Fruit fly (Drosophila melanogaster): ENCODE measurements around the gene CG11983.

The CG11983 gene

DNA sequence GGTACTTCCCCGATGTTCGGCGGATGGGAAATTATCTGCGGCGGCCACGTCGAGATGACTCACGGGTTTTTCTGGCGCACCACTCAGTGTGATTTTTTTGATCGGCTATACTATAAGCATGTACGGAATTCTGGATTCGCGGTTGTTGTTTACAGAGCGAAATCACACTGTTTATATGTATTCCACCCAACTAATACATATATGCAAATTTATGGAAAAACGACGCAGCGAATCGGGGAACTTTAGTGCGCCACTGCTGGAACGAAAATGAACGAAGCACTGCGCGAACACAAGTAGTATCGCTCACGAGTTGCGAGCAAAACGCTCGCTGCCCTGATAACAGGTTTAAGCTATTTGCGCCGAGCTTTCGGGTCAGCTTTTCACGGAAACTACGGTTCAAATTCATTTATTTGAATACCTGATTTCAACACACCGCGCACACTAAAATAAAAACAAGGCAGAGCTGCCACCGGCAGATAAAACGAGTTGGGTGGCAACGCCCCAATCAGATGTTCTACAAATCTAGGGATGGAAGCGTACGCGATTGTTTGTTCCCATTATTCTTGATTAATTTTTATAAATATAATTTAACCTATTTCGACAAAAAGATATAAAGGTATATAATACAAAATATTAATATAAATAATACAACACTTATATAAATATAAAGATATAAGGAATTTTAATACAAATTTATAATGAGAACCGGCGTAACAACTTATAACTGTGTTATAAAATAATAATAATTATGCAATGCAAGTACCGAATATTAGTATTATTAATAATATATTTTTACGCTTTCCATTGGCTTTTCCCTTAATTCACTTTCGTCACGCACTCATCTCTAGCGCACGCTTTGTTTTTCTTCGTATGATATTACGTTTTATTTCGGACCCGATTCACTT, 39.7 kb downstream of the CG11983 start, which contains the start of gene Rel (continued):
- no peak for TF ChIP-seq CG17328 (GFP tag; IDR thresholded peaks at IDR 0.05)
- no peak for TF ChIP-seq amos (GFP tag; IDR thresholded peaks at IDR 0.05; ENCODE audit: partially characterized antibody)
- peak; percentile 28 for TF ChIP-seq CG8281 (tag; optimal IDR thresholded peaks at IDR 0.05)
- no peak for TF ChIP-seq Dfd (GFP tag; optimal IDR thresholded peaks at IDR 0.05)
- TF ChIP-seq Dp (GFP tag; optimal IDR thresholded peaks at IDR 0.05), result peak; percentile 88
- peak; percentile 98 for TF ChIP-seq CG10543 (GFP tag; optimal IDR thresholded peaks at IDR 0.05)
- TF ChIP-seq CG32772 (GFP tag; IDR thresholded peaks at IDR 0.05), result no peak
- TF ChIP-seq gro (GFP tag; optimal IDR thresholded peaks at IDR 0.05), result peak; percentile 83
- TF ChIP-seq CG1602 (GFP tag; optimal IDR thresholded peaks at IDR 0.05), result peak; percentile 54
- TF ChIP-seq Jarid2 (GFP tag; optimal IDR thresholded peaks at IDR 0.05), result peak; percentile 54
- TF ChIP-seq CG7745 (tag; optimal IDR thresholded peaks at IDR 0.05), result no peak
- peak; percentile 31 for TF ChIP-seq CG12942 (GFP tag; optimal IDR thresholded peaks at IDR 0.05)
- TF ChIP-seq luna (GFP tag; optimal IDR thresholded peaks at IDR 0.05), result peak; percentile 29
- TF ChIP-seq CG14441 (GFP tag; IDR thresholded peaks at IDR 0.05), result no peak
- TF ChIP-seq sob (GFP tag; IDR thresholded peaks at IDR 0.05), result no peak
- no peak for TF ChIP-seq CG10321 (GFP tag; IDR thresholded peaks at IDR 0.05)
- TF ChIP-seq Nf-YC (tag; optimal IDR thresholded peaks at IDR 0.05), result peak; percentile 73
- TF ChIP-seq Adf1 (GFP tag; IDR thresholded peaks at IDR 0.05), result no peak
- peak; percentile 87 for TF ChIP-seq nmo (GFP tag; optimal IDR thresholded peaks at IDR 0.05)
- peak; percentile 74 for TF ChIP-seq CG10209 (GFP tag; optimal IDR thresholded peaks at IDR 0.05)
- TF ChIP-seq NC2β (GFP tag; optimal IDR thresholded peaks at IDR 0.05), result peak; percentile 22
- no peak for TF ChIP-seq CG5953 (GFP tag; IDR thresholded peaks at IDR 0.05)
- TF ChIP-seq CG13775 (GFP tag; optimal IDR thresholded peaks at IDR 0.05), result peak; percentile 76
- no peak for TF ChIP-seq disco-r (GFP tag; optimal IDR thresholded peaks at IDR 0.05)
- TF ChIP-seq CG6254 (GFP tag; optimal IDR thresholded peaks at IDR 0.05), result peak; percentile 47
- TF ChIP-seq CG12104 (GFP tag; optimal IDR thresholded peaks at IDR 0.05), result peak; percentile 66
- peak; percentile 75 for TF ChIP-seq cg (GFP tag; optimal IDR thresholded peaks at IDR 0.05)
- TF ChIP-seq zen2 (GFP tag; IDR thresholded peaks at IDR 0.05; ENCODE audit: partially characterized antibody), result no peak
- TF ChIP-seq CG8388 (GFP tag; optimal IDR thresholded peaks at IDR 0.05), result peak; percentile 69
- no peak for TF ChIP-seq otp (GFP tag; IDR thresholded peaks at IDR 0.05)
- peak; percentile 15 for TF ChIP-seq CG33213 (GFP tag; optimal IDR thresholded peaks at IDR 0.05)
- TF ChIP-seq CG11398 (GFP tag; optimal IDR thresholded peaks at IDR 0.05), result no peak
- no peak for TF ChIP-seq Elba2 (GFP tag; optimal IDR thresholded peaks at IDR 0.05)
- TF ChIP-seq CrebB (tag; optimal IDR thresholded peaks at IDR 0.05), result peak; percentile 67
- TF ChIP-seq Rfx (GFP tag; IDR thresholded peaks at IDR 0.05), result no peak
- TF ChIP-seq so (GFP tag; IDR thresholded peaks at IDR 0.05), result no peak
- TF ChIP-seq sc (optimal IDR thresholded peaks at IDR 0.05), result no peak
- TF ChIP-seq sc (GFP tag; optimal IDR thresholded peaks at IDR 0.05), result peak; percentile 50
- peak; percentile 41 for TF ChIP-seq Fer1 (GFP tag; optimal IDR thresholded peaks at IDR 0.05)
- peak; percentile 28 for TF ChIP-seq CG2120 (GFP tag; optimal IDR thresholded peaks at IDR 0.05)
- peak; percentile 86 for TF ChIP-seq CG14710 (tag; optimal IDR thresholded peaks at IDR 0.05)
- TF ChIP-seq sima (GFP tag; optimal IDR thresholded peaks at IDR 0.05), result no peak
- peak; percentile 50 for TF ChIP-seq CG30431 (GFP tag; optimal IDR thresholded peaks at IDR 0.05)
- TF ChIP-seq grau (tag; optimal IDR thresholded peaks at IDR 0.05), result peak; percentile 85
- no peak for TF ChIP-seq Mad (GFP tag; optimal IDR thresholded peaks at IDR 0.05)
- peak; percentile 51 for TF ChIP-seq CTCF (GFP tag; optimal IDR thresholded peaks at IDR 0.05)
- no peak for TF ChIP-seq kah (GFP tag; optimal IDR thresholded peaks at IDR 0.05)
- TF ChIP-seq usp (GFP tag; optimal IDR thresholded peaks at IDR 0.05), result no peak
- TF ChIP-seq dmrt99B (tag; optimal IDR thresholded peaks at IDR 0.05), result peak; percentile 73
- TF ChIP-seq CG15011 (GFP tag; optimal IDR thresholded peaks at IDR 0.05), result no peak

All from whole organism, embryonic.